Fruit fly (Drosophila melanogaster) whole organism, embryonic: Measurements from ENCODE around the gene Sf3b3.

Experiments used
- Adf1 ChIP-seq: fragments of 200-800 bp; sonication (Bioruptor generic); IDR thresholded peaks from 2 replicates; pipeline ENCODE4 v1.3.6; 2022; ENCODE audit warnings: missing biosample characterization, missing genetic modification characterization
- Asciz ChIP-seq: fragments of 200-800 bp; sonication (Bioruptor generic); optimal IDR thresholded peaks from 2 replicates; lab custom pipeline; 2017; ENCODE audit warnings: missing biosample characterization, mild to moderate bottlenecking, missing genetic modification characterization, missing genetic modification reagents
- Atf-2 ChIP-seq: fragments of 200-800 bp; sonication (Bioruptor generic); optimal IDR thresholded peaks from 2 replicates; lab custom pipeline; 2016; ENCODE audit warnings: missing biosample characterization, missing genetic modification characterization
- CG10431 ChIP-seq: fragments of 200-800 bp; sonication (Bioruptor generic); optimal IDR thresholded peaks from 3 replicates; lab custom pipeline; 2018; ENCODE audit warnings: missing biosample characterization, mild to moderate bottlenecking, missing genetic modification characterization
- CG10565 ChIP-seq: fragments of 200-800 bp; sonication (Bioruptor generic); optimal IDR thresholded peaks from 3 replicates; lab custom pipeline; 2016; ENCODE audit warnings: missing biosample characterization, mild to moderate bottlenecking, missing genetic modification characterization
- CG11504 ChIP-seq: fragments of 200-800 bp; sonication (Bioruptor generic); optimal IDR thresholded peaks from 3 replicates; lab custom pipeline; 2019; ENCODE audit warnings: missing biosample characterization, mild to moderate bottlenecking, missing genetic modification characterization, moderate library complexity
- CG12219 ChIP-seq: fragments of 200-800 bp; sonication (Bioruptor generic); optimal IDR thresholded peaks from 3 replicates; lab custom pipeline; 2018; ENCODE audit warnings: missing biosample characterization, mild to moderate bottlenecking, missing genetic modification characterization
- CG12391 ChIP-seq: fragments of 200-800 bp; sonication (Bioruptor generic); optimal IDR thresholded peaks from 3 replicates; lab custom pipeline; 2018; ENCODE audit warnings: missing biosample characterization, mild to moderate bottlenecking, missing genetic modification characterization, moderate library complexity
- CG13123 ChIP-seq: fragments of 200-800 bp; sonication (Bioruptor generic); optimal IDR thresholded peaks from 2 replicates; lab custom pipeline; 2016; ENCODE audit warnings: missing biosample characterization, missing genetic modification characterization
- CG13424 ChIP-seq: fragments of 200-800 bp; sonication (Bioruptor generic); optimal IDR thresholded peaks from 2 replicates; lab custom pipeline; 2019; ENCODE audit warnings: missing biosample characterization, mild to moderate bottlenecking, missing genetic modification characterization, moderate library complexity
- CG13624 ChIP-seq: fragments of 200-800 bp; sonication (Bioruptor generic); optimal IDR thresholded peaks from 2 replicates; lab custom pipeline; 2016; ENCODE audit warnings: missing biosample characterization, missing genetic modification characterization
- CG14710 ChIP-seq: fragments of 200-800 bp; sonication (Bioruptor generic); optimal IDR thresholded peaks from 3 replicates; lab custom pipeline; 2019; ENCODE audit warnings: missing biosample characterization, mild to moderate bottlenecking, missing genetic modification characterization, moderate library complexity
- CG16813 ChIP-seq: fragments of 200-800 bp; sonication (Bioruptor generic); IDR thresholded peaks from 3 replicates; pipeline ENCODE4 v1.3.6; 2022; ENCODE audit warnings: missing biosample characterization, missing genetic modification characterization; ENCODE audit not compliant: partially characterized antibody
- CG17829 ChIP-seq: fragments of 200-800 bp; optimal IDR thresholded peaks from 2 replicates; lab custom pipeline; 2019; ENCODE audit warnings: missing biosample characterization, mild to moderate bottlenecking, missing genetic modification characterization, moderate library complexity
- CG2120 ChIP-seq: fragments of 200-800 bp; sonication (Bioruptor generic); optimal IDR thresholded peaks from 3 replicates; lab custom pipeline; 2016; ENCODE audit warnings: missing biosample characterization, missing genetic modification characterization
- CG2712 ChIP-seq: fragments of 200-800 bp; optimal IDR thresholded peaks from 3 replicates; lab custom pipeline; 2019; ENCODE audit warnings: missing biosample characterization, mild to moderate bottlenecking, missing genetic modification characterization, moderate library complexity
- CG4360 ChIP-seq: fragments of 200-800 bp; sonication (Bioruptor generic); IDR thresholded peaks from 2 replicates; pipeline ENCODE4 v1.3.6; 2022; ENCODE audit warnings: missing biosample characterization, missing genetic modification characterization
- CG4820 ChIP-seq: fragments of 200-800 bp; sonication (Bioruptor generic); optimal IDR thresholded peaks from 3 replicates; lab custom pipeline; 2016; ENCODE audit warnings: missing biosample characterization, missing genetic modification characterization
- CG5953 ChIP-seq: fragments of 200-800 bp; sonication (Bioruptor generic); IDR thresholded peaks from 2 replicates; pipeline ENCODE4 v1.3.6; 2022; ENCODE audit warnings: missing biosample characterization, missing genetic modification characterization
- CG6854 ChIP-seq: fragments of 200-800 bp; sonication (Bioruptor generic); optimal IDR thresholded peaks from 3 replicates; lab custom pipeline; 2017; ENCODE audit warnings: missing biosample characterization, mild to moderate bottlenecking, missing genetic modification characterization
- CG7271 ChIP-seq: fragments of 200-800 bp; sonication (Bioruptor generic); optimal IDR thresholded peaks from 2 replicates; lab custom pipeline; 2018; ENCODE audit warnings: missing biosample characterization, mild to moderate bottlenecking, missing genetic modification characterization, moderate library complexity
- CHES-1-like ChIP-seq: fragments of 200-800 bp; sonication (Bioruptor generic); optimal IDR thresholded peaks from 2 replicates; lab custom pipeline; 2016; ENCODE audit warnings: missing biosample characterization, missing genetic modification characterization
- CoRest ChIP-seq: fragments of 200-800 bp; sonication (Bioruptor generic); optimal IDR thresholded peaks from 3 replicates; lab custom pipeline; 2018; ENCODE audit warnings: missing biosample characterization, mild to moderate bottlenecking, missing genetic modification characterization, moderate library complexity
- Deaf1 ChIP-seq: fragments of 200-800 bp; optimal IDR thresholded peaks from 3 replicates; lab custom pipeline; 2019; ENCODE audit warnings: missing biosample characterization, mild to moderate bottlenecking, missing genetic modification characterization, moderate library complexity
- Dek ChIP-seq: fragments of 200-800 bp; sonication (Bioruptor generic); optimal IDR thresholded peaks from 3 replicates; lab custom pipeline; 2019; ENCODE audit warnings: missing biosample characterization, mild to moderate bottlenecking, missing genetic modification characterization, moderate library complexity
- ERR ChIP-seq: fragments of 200-800 bp; sonication (Bioruptor generic); optimal IDR thresholded peaks from 2 replicates; lab custom pipeline; 2016; ENCODE audit warnings: missing biosample characterization, missing genetic modification characterization
- HHEX ChIP-seq: fragments of 200-800 bp; sonication (Bioruptor generic); optimal IDR thresholded peaks from 3 replicates; lab custom pipeline; 2017; ENCODE audit warnings: missing biosample characterization, mild to moderate bottlenecking, missing genetic modification characterization, missing genetic modification reagents
- Hr78 ChIP-seq, 2 experiments: fragments of 200-800 bp in 1 of 2; fragments of >200 bp in 1 of 2; sonication (Bioruptor generic) in 1 of 2; optimal IDR thresholded peaks; 2 replicates each; lab custom pipeline; 2017 to 2019; ENCODE audit warnings: missing biosample characterization in 2 of 2, missing genetic modification characterization in 2 of 2, mild to moderate bottlenecking in 1 of 2, moderate library complexity in 1 of 2
- Jarid2 ChIP-seq: fragments of 200-800 bp; sonication (Bioruptor generic); optimal IDR thresholded peaks from 3 replicates; lab custom pipeline; 2017; ENCODE audit warnings: mild to moderate bottlenecking, missing biosample characterization, missing genetic modification reagents, missing genetic modification characterization
- Nf-YA ChIP-seq: fragments of 200-800 bp; sonication (Bioruptor generic); IDR thresholded peaks from 2 replicates; pipeline ENCODE4 v1.3.6; 2022; ENCODE audit warnings: missing biosample characterization, missing genetic modification characterization
- Scr ChIP-seq: fragments of 200-800 bp; sonication (Bioruptor generic); IDR thresholded peaks from 2 replicates; pipeline ENCODE4 v1.3.6; 2022; ENCODE audit warnings: missing biosample characterization, missing genetic modification characterization; ENCODE audit not compliant: partially characterized antibody
- Sry-β ChIP-seq: fragments of 200-800 bp; sonication (Bioruptor generic); optimal IDR thresholded peaks from 2 replicates; lab custom pipeline; 2018; ENCODE audit warnings: missing biosample characterization, mild to moderate bottlenecking, missing genetic modification characterization, moderate library complexity
- ab ChIP-seq: fragments of 200-800 bp; sonication (Bioruptor generic); optimal IDR thresholded peaks from 2 replicates; lab custom pipeline; 2016; ENCODE audit warnings: missing biosample characterization, missing genetic modification characterization
- al ChIP-seq: fragments of 200-800 bp; sonication (Bioruptor generic); IDR thresholded peaks from 2 replicates; pipeline ENCODE4 v1.3.6; 2022; ENCODE audit warnings: missing biosample characterization, missing genetic modification characterization
- bbx ChIP-seq: fragments of 200-800 bp; sonication (Bioruptor generic); IDR thresholded peaks from 2 replicates; pipeline ENCODE4 v1.3.6; 2022; ENCODE audit warnings: missing biosample characterization, missing genetic modification characterization; ENCODE audit not compliant: partially characterized antibody
- bsh ChIP-seq, 2 experiments: fragments of 200-800 bp; sonication (Bioruptor generic); optimal IDR thresholded peaks; 2 replicates each; lab custom pipeline; 2017 to 2018; ENCODE audit warnings: mild to moderate bottlenecking in 2 of 2, missing biosample characterization in 2 of 2, missing genetic modification characterization in 2 of 2, moderate library complexity in 1 of 2
- cato ChIP-seq: fragments of 200-800 bp; sonication (Bioruptor generic); optimal IDR thresholded peaks from 2 replicates; lab custom pipeline; 2016; ENCODE audit warnings: missing biosample characterization, missing genetic modification characterization, borderline replicate concordance
- corto ChIP-seq: fragments of 200-800 bp; sonication (Bioruptor generic); optimal IDR thresholded peaks from 2 replicates; lab custom pipeline; 2016; ENCODE audit warnings: missing biosample characterization, mild to moderate bottlenecking, missing genetic modification characterization, moderate library complexity
- dimm ChIP-seq: fragments of 200-800 bp; sonication (Bioruptor generic); IDR thresholded peaks from 2 replicates; pipeline ENCODE4 v1.3.6; 2022; ENCODE audit warnings: missing biosample characterization, missing genetic modification characterization
- dmrt99B ChIP-seq: fragments of 200-800 bp; sonication (Bioruptor generic); optimal IDR thresholded peaks from 2 replicates; lab custom pipeline; 2018; ENCODE audit warnings: missing biosample characterization, mild to moderate bottlenecking, missing genetic modification characterization, moderate library complexity
- gce ChIP-seq: fragments of 200-800 bp; sonication (Bioruptor generic); IDR thresholded peaks from 3 replicates; pipeline ENCODE4 v1.3.6; 2022; ENCODE audit warnings: missing biosample characterization, missing genetic modification characterization
- lbe ChIP-seq: fragments of 200-800 bp; sonication (Bioruptor generic); optimal IDR thresholded peaks from 2 replicates; lab custom pipeline; 2016; ENCODE audit warnings: missing biosample characterization, mild to moderate bottlenecking, missing genetic modification characterization
- nmo ChIP-seq: fragments of 200-800 bp; sonication (Bioruptor generic); optimal IDR thresholded peaks from 2 replicates; lab custom pipeline; 2018; ENCODE audit warnings: missing biosample characterization, mild to moderate bottlenecking, missing genetic modification characterization, moderate library complexity
- org-1 ChIP-seq: fragments of 200-800 bp; sonication (Bioruptor generic); optimal IDR thresholded peaks from 2 replicates; lab custom pipeline; 2017; ENCODE audit warnings: missing biosample characterization, missing genetic modification characterization
- salm ChIP-seq: fragments of 200-800 bp; sonication (Bioruptor generic); optimal IDR thresholded peaks from 2 replicates; lab custom pipeline; 2018; ENCODE audit warnings: missing biosample characterization, mild to moderate bottlenecking, missing genetic modification characterization
- schlank ChIP-seq: fragments of 200-800 bp; sonication (Bioruptor generic); optimal IDR thresholded peaks from 2 replicates; lab custom pipeline; 2018; ENCODE audit warnings: missing biosample characterization, mild to moderate bottlenecking, missing genetic modification characterization
- sr ChIP-seq: fragments of 200-800 bp; sonication (Bioruptor generic); IDR thresholded peaks from 3 replicates; pipeline ENCODE4 v1.3.6; 2022; ENCODE audit warnings: missing biosample characterization, missing genetic modification characterization
- tgo ChIP-seq: fragments of 200-800 bp; sonication (Bioruptor generic); IDR thresholded peaks from 3 replicates; pipeline ENCODE4 v1.3.6; 2022; ENCODE audit warnings: missing biosample characterization, missing genetic modification characterization
- tll ChIP-seq, 2 experiments: fragments of 200-800 bp in 1 of 2; fragments of >200 bp in 1 of 2; sonication (Bioruptor generic) in 1 of 2; optimal IDR thresholded peaks; 2 replicates each; lab custom pipeline; 2017 to 2019; ENCODE audit warnings: missing biosample characterization in 2 of 2, missing genetic modification characterization in 2 of 2, mild to moderate bottlenecking in 1 of 2, moderate library complexity in 1 of 2

Sf3b3 gene

dm6 chr3L:851061-851460, 17.9 kb upstream of the Sf3b3 start, which contains the start of gene Dci (continued):
- TF ChIP-seq dimm, result peak; percentile 35; the same call in 1 of the 2 replicates
- peak; percentile 57 for TF ChIP-seq CG5953 (GFP tag; lab: Robert Waterston, UW)
- no peak for TF ChIP-seq CG10431 (GFP tag; lab: Kevin White, UChicago)
- TF ChIP-seq CG2712 (tag; lab: Kevin White, UChicago), result peak; percentile 68
- TF ChIP-seq lbe (GFP tag; lab: Kevin White, UChicago), result no peak
- TF ChIP-seq Dek (tag; lab: Kevin White, UChicago), result peak; percentile 16
- peak; percentile 75 for TF ChIP-seq al (GFP tag; lab: Robert Waterston, UW)
- TF ChIP-seq CG12391 (tag; lab: Kevin White, UChicago), result peak; percentile 83
- no peak for TF ChIP-seq CG7271 (tag; lab: Kevin White, UChicago)
- TF ChIP-seq CHES-1-like (GFP tag; lab: Kevin White, UChicago), result peak; percentile 71
- TF ChIP-seq tgo (GFP tag; lab: Robert Waterston, UW), result peak; percentile 70
- TF ChIP-seq ab (GFP tag; lab: Kevin White, UChicago), result peak; percentile 38
- peak; percentile 39 for TF ChIP-seq ERR (GFP tag; lab: Kevin White, UChicago)
- peak; percentile 88 for TF ChIP-seq Scr (GFP tag; lab: Robert Waterston, UW)
- peak; percentile 90 for TF ChIP-seq CG16813
- TF ChIP-seq Adf1, result peak; percentile 60
- TF ChIP-seq corto (GFP tag; lab: Kevin White, UChicago), result no peak
- peak in 1 of 2 experiments; percentile 69 for TF ChIP-seq Hr78 (GFP tag; optimal IDR thresholded peaks at IDR 0.05; lab: Kevin White, UChicago)
- no peak for TF ChIP-seq Sry-β (GFP tag; lab: Kevin White, UChicago)
- TF ChIP-seq sr (GFP tag; lab: Robert Waterston, UW), result no peak
- TF ChIP-seq Jarid2, result no peak
- no peak for TF ChIP-seq CG12219 (GFP tag; lab: Kevin White, UChicago)
- peak; percentile 64 for TF ChIP-seq CG17829 (tag; lab: Kevin White, UChicago)
- no peak for TF ChIP-seq org-1 (GFP tag; lab: Kevin White, UChicago)
- TF ChIP-seq cato (GFP tag; lab: Kevin White, UChicago), result peak; percentile 48
- peak; percentile 83 for TF ChIP-seq CG2120
- TF ChIP-seq CoRest (tag; lab: Kevin White, UChicago), result peak; percentile 84
- peak; percentile 39 for TF ChIP-seq Atf-2 (GFP tag; lab: Kevin White, UChicago)
- no peak for TF ChIP-seq salm (tag; lab: Kevin White, UChicago)
- no peak for TF ChIP-seq dmrt99B
- TF ChIP-seq CG14710 (tag; lab: Kevin White, UChicago), result peak; percentile 53
- TF ChIP-seq gce, result peak; percentile 42; the same call in 1 of the 3 replicates
- TF ChIP-seq Nf-YA (GFP tag; lab: Robert Waterston, UW), result peak; percentile 33; the same call in 1 of the 2 replicates
- TF ChIP-seq Asciz (GFP tag; lab: Kevin White, UChicago), result no peak
- peak in 1 of 2 experiments; percentile 73 for TF ChIP-seq bsh (GFP tag; optimal IDR thresholded peaks at IDR 0.05; lab: Kevin White, UChicago)
- peak; percentile 68 for TF ChIP-seq CG13424 (tag; lab: Kevin White, UChicago)
- no peak for TF ChIP-seq CG4360 (GFP tag; lab: Robert Waterston, UW)
- no peak for TF ChIP-seq CG13123 (GFP tag; lab: Kevin White, UChicago)
- no peak for TF ChIP-seq schlank (tag; lab: Kevin White, UChicago)
- no peak for TF ChIP-seq Deaf1 (tag; lab: Kevin White, UChicago)
- no peak for TF ChIP-seq CG10565
- TF ChIP-seq nmo, result peak; percentile 74
- no peak for TF ChIP-seq CG11504 (tag; lab: Kevin White, UChicago)
- no peak for TF ChIP-seq HHEX (GFP tag; lab: Kevin White, UChicago)
- peak; percentile 63 for TF ChIP-seq bbx
- peak; percentile 71 for TF ChIP-seq CG13624
- peak; percentile 49 for TF ChIP-seq CG4820 (GFP tag; lab: Kevin White, UChicago)
- TF ChIP-seq CG6854 (GFP tag; lab: Kevin White, UChicago), result no peak
- no peak for TF ChIP-seq tll (GFP tag; optimal IDR thresholded peaks at IDR 0.05; lab: Kevin White, UChicago)
